Fruit fly (Drosophila melanogaster): ENCODE data around the gene CG8745.

Gene CG8745

dm6 chr3L:13862403-13862802 is 4.3 kb downstream of the CG8745 start (continued):
- TF ChIP-seq Dll (GFP tag; IDR thresholded peaks at IDR 0.05; ENCODE audit: partially characterized antibody) (no peak), CG12769 (tag; optimal IDR thresholded peaks at IDR 0.05) (peak; percentile 98), Elba2 (GFP tag; optimal IDR thresholded peaks at IDR 0.05) (no peak), crc (GFP tag; optimal IDR thresholded peaks at IDR 0.05) (peak; percentile 58), CG10366 (GFP tag; IDR thresholded peaks at IDR 0.05) (peak; percentile 94), BtbVII (GFP tag; optimal IDR thresholded peaks at IDR 0.05) (no peak), CG31224 (GFP tag; IDR thresholded peaks at IDR 0.05) (peak; percentile 72), CG16813 (GFP tag; IDR thresholded peaks at IDR 0.05; ENCODE audit: partially characterized antibody) (peak; percentile 71), dimm (GFP tag; IDR thresholded peaks at IDR 0.05) (peak; percentile 89), pho (GFP tag; optimal IDR thresholded peaks at IDR 0.05) (peak; percentile 71), Bteb2 (GFP tag; optimal IDR thresholded peaks at IDR 0.05) (peak; percentile 67), Dad (GFP tag; optimal IDR thresholded peaks at IDR 0.05) (peak; percentile 88), unpg (GFP tag; optimal IDR thresholded peaks at IDR 0.05) (peak; percentile 83), Mrtf (GFP tag; IDR thresholded peaks at IDR 0.05) (peak; percentile 98), tio (GFP tag; optimal IDR thresholded peaks at IDR 0.05) (peak; percentile 52), CG14014 (GFP tag; IDR thresholded peaks at IDR 0.05) (peak; percentile 96), CG15479 (GFP tag; optimal IDR thresholded peaks at IDR 0.05) (peak; percentile 9), dan (GFP tag; IDR thresholded peaks at IDR 0.05) (peak; percentile 84), HmgD (GFP tag; optimal IDR thresholded peaks at IDR 0.05) (no peak), CG4820 (GFP tag; optimal IDR thresholded peaks at IDR 0.05) (no peak), CG42726 (GFP tag; IDR thresholded peaks at IDR 0.05; ENCODE audit: partially characterized antibody) (no peak), caup (GFP tag; optimal IDR thresholded peaks at IDR 0.05; ENCODE audit: severe bottlenecking) (peak; percentile 49), ems (GFP tag; optimal IDR thresholded peaks at IDR 0.05) (peak; percentile 89), CG3407 (GFP tag; optimal IDR thresholded peaks at IDR 0.05) (peak; percentile 54), Gsc (GFP tag; IDR thresholded peaks at IDR 0.05) (no peak), emc (GFP tag; optimal IDR thresholded peaks at IDR 0.05) (no peak), ase (GFP tag; IDR thresholded peaks at IDR 0.05) (peak; percentile 91), pita (GFP tag; optimal IDR thresholded peaks at IDR 0.05) (no peak), CG16863 (GFP tag; optimal IDR thresholded peaks at IDR 0.05) (peak; percentile 86), CG17802 (tag; optimal IDR thresholded peaks at IDR 0.05) (no peak), HLH4C (GFP tag; IDR thresholded peaks at IDR 0.05; ENCODE audit: partially characterized antibody) (0 out of 3 replicates have a peak, but pooled peaks have one; percentile 44), Dp (GFP tag; optimal IDR thresholded peaks at IDR 0.05) (no peak), maf-S (GFP tag; optimal IDR thresholded peaks at IDR 0.05) (peak; percentile 83), jumu (GFP tag; optimal IDR thresholded peaks at IDR 0.05) (peak; percentile 92), Ssrp (tag; optimal IDR thresholded peaks at IDR 0.05) (peak; percentile 58), CG1647 (GFP tag; optimal IDR thresholded peaks at IDR 0.05) (peak; percentile 4), da (GFP tag; optimal IDR thresholded peaks at IDR 0.05) (peak; percentile 87), CG3847 (GFP tag; IDR thresholded peaks at IDR 0.05) (peak; percentile 94), fd102C (GFP tag; optimal IDR thresholded peaks at IDR 0.05) (no peak), CG31365 (tag; optimal IDR thresholded peaks at IDR 0.05) (peak; percentile 36), CG6175 (GFP tag; IDR thresholded peaks at IDR 0.05) (peak; percentile 96), CG15011 (GFP tag; optimal IDR thresholded peaks at IDR 0.05) (no peak), CG1024 (GFP tag; IDR thresholded peaks at IDR 0.05) (no peak), Fer2 (tag; optimal IDR thresholded peaks at IDR 0.05) (peak; percentile 58), CG12299 (tag; optimal IDR thresholded peaks at IDR 0.05) (peak; percentile 58), CG13296 (GFP tag; optimal IDR thresholded peaks at IDR 0.05) (peak; percentile 76), Oli (tag; optimal IDR thresholded peaks at IDR 0.05) (peak; percentile 77), eve (GFP tag; optimal IDR thresholded peaks at IDR 0.05) (no peak), Stat92E (GFP tag; optimal IDR thresholded peaks at IDR 0.05) (peak in 1 of 3 experiments; percentile 3), usp (GFP tag; optimal IDR thresholded peaks at IDR 0.05) (no peak), pros (GFP tag; optimal IDR thresholded peaks at IDR 0.05) (no peak)

All from whole organism, embryonic.